Worm (Caenorhabditis elegans): ENCODE results near the gene C33G3.4.

C33G3.4 gene

ce11 chrX:14090990-14091389 is 20.0 kb downstream of the C33G3.4 start:
- TF ChIP-seq nhr-77 (tag; optimal IDR thresholded peaks at IDR 0.05) (no peak), efl-1 (optimal IDR thresholded peaks at IDR 0.05) (no peak), efl-1 (GFP tag; optimal IDR thresholded peaks at IDR 0.05 in 1 of 2) (peak in 1 of 2 experiments; percentile 70), hlh-4 (tag; optimal IDR thresholded peaks at IDR 0.05) (no peak)

ce11 chrX:14098618-14099118 is 27.7 kb downstream of the C33G3.4 start, which contains the start of gene F16B12.4:
Gene F16B12.4 (minus strand): TSS chrX:14098668.
- TF ChIP-seq C34B4.2 (tag; optimal IDR thresholded peaks at IDR 0.05) = no peak
- peak in 1 of 2 experiments; percentile 7 for TF ChIP-seq efl-1 (optimal IDR thresholded peaks at IDR 0.05)
- TF ChIP-seq efl-1 (GFP tag; optimal IDR thresholded peaks at IDR 0.05 in 1 of 2) = peak in 1 of 2 experiments; percentile 3
- no peak for TF ChIP-seq skn-1 (tag; optimal IDR thresholded peaks at IDR 0.05)
- no peak for TF ChIP-seq vab-15 (tag; optimal IDR thresholded peaks at IDR 0.05)
- peak in 1 of 2 experiments; percentile 29 for TF ChIP-seq lin-35 (GFP tag; optimal IDR thresholded peaks at IDR 0.05)
- TF ChIP-seq unc-130 (tag; optimal IDR thresholded peaks at IDR 0.05) = no peak
- peak; percentile 1 for TF ChIP-seq nhr-85 (tag)
- TF ChIP-seq mep-1 (tag; optimal IDR thresholded peaks at IDR 0.05) = peak; percentile 8
- peak; percentile 0 for TF ChIP-seq nhr-71 (tag; optimal IDR thresholded peaks at IDR 0.05)
- peak; percentile 12 for TF ChIP-seq snu-23 (GFP tag; optimal IDR thresholded peaks at IDR 0.05)
- no peak for TF ChIP-seq nhr-20 (tag; optimal IDR thresholded peaks at IDR 0.05)
- TF ChIP-seq egl-13 (tag; optimal IDR thresholded peaks at IDR 0.05) = no peak
- no peak for TF ChIP-seq hlh-17 (GFP tag; optimal IDR thresholded peaks at IDR 0.05; ENCODE audit: borderline replicate concordance)
- no peak for TF ChIP-seq lin-13 (GFP tag; optimal IDR thresholded peaks at IDR 0.05)
- TF ChIP-seq nhr-47 (tag; optimal IDR thresholded peaks at IDR 0.05) = peak; percentile 16
- TF ChIP-seq swsn-7 (tag; optimal IDR thresholded peaks at IDR 0.05) = peak; percentile 13
- no peak for TF ChIP-seq ceh-63 (GFP tag; optimal IDR thresholded peaks at IDR 0.05)
- no peak for TF ChIP-seq nhr-90 (tag; optimal IDR thresholded peaks at IDR 0.05; ENCODE audit: poor library complexity)
- TF ChIP-seq sptf-1 (tag; optimal IDR thresholded peaks at IDR 0.05) = no peak
- no peak for TF ChIP-seq lsy-2 (tag; optimal IDR thresholded peaks at IDR 0.05)
- TF ChIP-seq nhr-77 (tag; optimal IDR thresholded peaks at IDR 0.05) = no peak

ce11 chrX:14101986-14102385 is 31.0 kb downstream of the C33G3.4 start, which contains the start of gene F16B12.6:
Gene F16B12.6 (plus strand): TSS chrX:14102316.
- TF ChIP-seq unc-130 (tag; optimal IDR thresholded peaks at IDR 0.05) = peak; percentile 19
- TF ChIP-seq unc-62 (GFP tag; optimal IDR thresholded peaks at IDR 0.05) = no peak
- no peak for TF ChIP-seq C34B4.2 (tag; optimal IDR thresholded peaks at IDR 0.05)
- TF ChIP-seq xbp-1 (tag; optimal IDR thresholded peaks at IDR 0.05) = peak; percentile 80
- TF ChIP-seq pax-3 (tag; optimal IDR thresholded peaks at IDR 0.05) = peak; percentile 31
- TF ChIP-seq hlh-4 (tag; optimal IDR thresholded peaks at IDR 0.05) = no peak
- peak in 1 of 2 experiments; percentile 44 for TF ChIP-seq mdl-1 (tag; optimal IDR thresholded peaks at IDR 0.05)
- TF ChIP-seq nhr-77 (tag; optimal IDR thresholded peaks at IDR 0.05) = peak; percentile 63
- peak; percentile 71 to 83 for TF ChIP-seq lsy-2 (tag; optimal IDR thresholded peaks at IDR 0.05)
- no peak for TF ChIP-seq aha-1 (tag; optimal IDR thresholded peaks at IDR 0.05)
- peak; percentile 75 for TF ChIP-seq skn-1 (tag; optimal IDR thresholded peaks at IDR 0.05)
- peak; percentile 91 for TF ChIP-seq snu-23 (GFP tag; optimal IDR thresholded peaks at IDR 0.05)
- TF ChIP-seq lin-35 (GFP tag; optimal IDR thresholded peaks at IDR 0.05) = peak; percentile 94
- TF ChIP-seq lin-15B (tag; optimal IDR thresholded peaks at IDR 0.05) = peak; percentile 88
- peak; percentile 64 for TF ChIP-seq unc-86 (tag; optimal IDR thresholded peaks at IDR 0.05)
- peak; percentile 59 for TF ChIP-seq blmp-1 (tag; optimal IDR thresholded peaks at IDR 0.05)
- TF ChIP-seq irx-1 (tag; optimal IDR thresholded peaks at IDR 0.05) = peak; percentile 65
- peak; percentile 92 for TF ChIP-seq fkh-8 (tag; optimal IDR thresholded peaks at IDR 0.05)
- peak; percentile 86 to 90 (median 88) for TF ChIP-seq dpl-1 (GFP tag; optimal IDR thresholded peaks at IDR 0.05)
- peak; percentile 54 for TF ChIP-seq dsc-1 (tag; optimal IDR thresholded peaks at IDR 0.05)
- TF ChIP-seq C04F5.9 (tag; optimal IDR thresholded peaks at IDR 0.05) = peak; percentile 16
- no peak for TF ChIP-seq tlp-1 (tag; optimal IDR thresholded peaks at IDR 0.05)
- TF ChIP-seq lir-3 (tag; optimal IDR thresholded peaks at IDR 0.05; ENCODE audit: poor library complexity) = peak; percentile 13
- peak; percentile 85 for TF ChIP-seq mep-1 (tag; optimal IDR thresholded peaks at IDR 0.05)
- peak; percentile 82 for TF ChIP-seq swsn-7 (tag; optimal IDR thresholded peaks at IDR 0.05)
- no peak for TF ChIP-seq unc-30 (tag; optimal IDR thresholded peaks at IDR 0.05)
- TF ChIP-seq snpc-4 (tag; optimal IDR thresholded peaks at IDR 0.05) = peak; percentile 72
- peak; percentile 84 for TF ChIP-seq nhr-47 (tag; optimal IDR thresholded peaks at IDR 0.05)
- TF ChIP-seq ceh-88 (GFP tag; IDR thresholded peaks at IDR 0.05) = peak; percentile 57; the same call in 1 of the 2 replicates
- TF ChIP-seq rnt-1 (tag; optimal IDR thresholded peaks at IDR 0.05) = peak; percentile 72
- TF ChIP-seq elt-3 (tag; optimal IDR thresholded peaks at IDR 0.05) = peak in 3 of 6 experiments; percentile 8 to 46 (median 34)
- TF ChIP-seq hlh-17 (GFP tag; optimal IDR thresholded peaks at IDR 0.05; ENCODE audit: borderline replicate concordance) = no peak
- TF ChIP-seq mab-9 (GFP tag; IDR thresholded peaks at IDR 0.05) = peak; percentile 47; the same call in 1 of the 2 replicates
- peak; percentile 71 for TF ChIP-seq nhr-19 (GFP tag; conservative IDR thresholded peaks at IDR 0.05)
- peak; percentile 79 for TF ChIP-seq C16A3.4 (tag; optimal IDR thresholded peaks at IDR 0.05)

Data from whole organism, L1 larva.